Worm (Caenorhabditis elegans): ENCODE results near the gene ZK792.7.

The ZK792.7 gene

DNA sequence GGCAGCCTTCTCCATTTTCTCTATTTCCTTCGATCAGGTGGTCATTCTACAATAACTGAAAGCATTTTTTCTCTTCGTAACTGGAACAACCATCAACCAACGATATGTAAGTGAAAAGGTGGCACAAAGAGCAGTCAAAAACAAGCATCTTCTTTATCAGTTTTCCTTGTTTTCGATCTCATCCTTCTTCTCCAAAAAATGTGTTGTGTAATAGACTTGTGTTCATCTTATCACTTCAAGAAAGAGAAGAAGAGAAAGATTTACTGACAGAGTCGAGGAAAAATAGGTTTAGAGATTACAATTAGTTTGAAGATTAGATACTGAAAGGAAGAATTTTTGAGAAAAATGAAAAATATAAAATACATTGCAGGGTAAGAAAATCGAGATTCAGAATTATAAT is 48.9 kb upstream of the ZK792.7 start (continued):
- TF ChIP-seq madf-9 (GFP tag; conservative IDR thresholded peaks at IDR 0.05), result no peak
- no peak for TF ChIP-seq mes-2 (tag; optimal IDR thresholded peaks at IDR 0.05; ENCODE audit: poor library complexity, severe bottlenecking)
- no peak for TF ChIP-seq R02D3.7 (tag; optimal IDR thresholded peaks at IDR 0.05)
- TF ChIP-seq ztf-11 (tag; optimal IDR thresholded peaks at IDR 0.05), result no peak
- no peak for TF ChIP-seq jun-1 (tag; optimal IDR thresholded peaks at IDR 0.05)
- no peak for TF ChIP-seq zfp-3 (GFP tag; conservative IDR thresholded peaks at IDR 0.05)
- peak in 1 of 2 experiments; percentile 92 for TF ChIP-seq unc-62 (GFP tag; optimal IDR thresholded peaks at IDR 0.05 in 1 of 2)
- no peak for TF ChIP-seq unc-62 (tag; optimal IDR thresholded peaks at IDR 0.05)
- no peak for TF ChIP-seq lin-38 (GFP tag; IDR thresholded peaks at IDR 0.05)
- no peak for TF ChIP-seq mdt-29 (GFP tag; IDR thresholded peaks at IDR 0.05)
- no peak for TF ChIP-seq nhr-6 (tag; optimal IDR thresholded peaks at IDR 0.05)
- TF ChIP-seq nhr-76 (tag; optimal IDR thresholded peaks at IDR 0.05), result no peak
- no peak for TF ChIP-seq mep-1 (tag; optimal IDR thresholded peaks at IDR 0.05)

DNA sequence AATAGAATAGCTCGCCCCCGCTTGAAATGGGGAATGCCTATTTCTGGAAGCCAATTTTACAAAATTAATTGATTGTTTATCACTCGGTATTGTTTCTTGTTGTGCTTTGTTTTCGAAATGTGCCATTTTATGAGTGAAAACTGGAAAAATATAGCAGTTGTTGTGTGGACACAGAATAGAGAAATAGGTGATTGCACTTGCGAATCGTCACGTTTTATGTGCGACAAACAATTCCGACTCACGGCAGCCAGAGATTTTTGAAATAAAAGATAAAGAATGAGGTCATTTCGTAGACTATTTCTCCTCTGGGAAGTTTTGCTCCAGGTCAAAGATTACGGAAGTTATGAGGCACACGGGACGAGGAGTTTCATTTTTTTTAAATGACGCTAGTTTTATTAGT is 47.3 kb upstream of the ZK792.7 start:
- peak in 1 of 2 experiments; percentile 77 for TF ChIP-seq daf-16 (GFP tag; optimal IDR thresholded peaks at IDR 0.05)
- peak; percentile 74 for TF ChIP-seq daf-16 (tag; optimal IDR thresholded peaks at IDR 0.05)
- TF ChIP-seq dve-1 (tag; optimal IDR thresholded peaks at IDR 0.05; ENCODE audit: insufficient read depth), result peak; percentile 48
- TF ChIP-seq hlh-11 (tag; optimal IDR thresholded peaks at IDR 0.05), result peak; percentile 9
- TF ChIP-seq nhr-102 (tag; optimal IDR thresholded peaks at IDR 0.05), result no peak

DNA sequence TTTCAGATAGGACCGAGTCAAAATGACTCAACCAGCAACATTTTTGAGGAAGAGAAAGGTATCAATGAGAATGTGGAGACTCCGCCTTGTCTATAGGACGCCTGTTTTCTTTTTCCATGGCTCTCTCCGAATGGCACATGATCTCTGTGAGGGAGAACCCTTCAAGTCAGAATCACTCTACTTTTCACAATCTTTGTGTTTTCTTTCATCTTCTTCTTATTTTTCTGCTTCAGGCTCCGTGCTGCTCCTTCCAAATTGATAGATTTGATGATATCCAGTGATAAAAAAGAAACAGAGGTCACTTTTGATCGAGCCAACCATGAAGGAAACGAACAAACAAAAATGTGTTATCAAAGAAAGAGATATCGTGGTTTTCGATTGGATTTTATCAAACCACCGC is 45.2 kb upstream of the ZK792.7 start, which contains the start of gene ZK809.8:
Gene ZK809.8, minus strand, starts transcription at position 34 of the 400 bp plus-strand sequence.
- TF ChIP-seq lin-29 (GFP tag; IDR thresholded peaks at IDR 0.05) (no peak), nhr-6 (tag; optimal IDR thresholded peaks at IDR 0.05) (no peak), egl-27 (tag; optimal IDR thresholded peaks at IDR 0.05) (no peak), Y48G9A.11 (GFP tag; IDR thresholded peaks at IDR 0.05) (no peak), lin-13 (GFP tag; optimal IDR thresholded peaks at IDR 0.05) (no peak), hlh-30 (tag; optimal IDR thresholded peaks at IDR 0.05; ENCODE audit: insufficient read depth) (peak; percentile 5), F37D6.2 (tag; optimal IDR thresholded peaks at IDR 0.05) (no peak), hlh-11 (tag; optimal IDR thresholded peaks at IDR 0.05) (peak; percentile 44), Y5F2A.4 (GFP tag; optimal IDR thresholded peaks at IDR 0.05) (no peak), ama-1 (optimal IDR thresholded peaks at IDR 0.05) (no peak), lim-7 (GFP tag; IDR thresholded peaks at IDR 0.05) (no peak), hif-1 (tag; optimal IDR thresholded peaks at IDR 0.05) (no peak), snpc-1.2 (GFP tag; IDR thresholded peaks at IDR 0.05) (no peak), T20F7.1 (GFP tag; optimal IDR thresholded peaks at IDR 0.05) (no peak), unc-62 (GFP tag; optimal IDR thresholded peaks at IDR 0.05 in 1 of 2) (peak in 1 of 2 experiments; percentile 87), unc-62 (tag; optimal IDR thresholded peaks at IDR 0.05) (no peak), ceh-44 (GFP tag; IDR thresholded peaks at IDR 0.05) (no peak), pha-4 (GFP tag; IDR thresholded peaks at IDR 0.05) (no peak), pha-4 (tag; optimal IDR thresholded peaks at IDR 0.05) (no peak), php-3 (GFP tag; IDR thresholded peaks at IDR 0.05) (no peak), daf-16 (GFP tag; optimal IDR thresholded peaks at IDR 0.05) (peak in 1 of 2 experiments; percentile 77), daf-16 (tag; optimal IDR thresholded peaks at IDR 0.05) (no peak), nhr-77 (tag; optimal IDR thresholded peaks at IDR 0.05) (no peak)

DNA sequence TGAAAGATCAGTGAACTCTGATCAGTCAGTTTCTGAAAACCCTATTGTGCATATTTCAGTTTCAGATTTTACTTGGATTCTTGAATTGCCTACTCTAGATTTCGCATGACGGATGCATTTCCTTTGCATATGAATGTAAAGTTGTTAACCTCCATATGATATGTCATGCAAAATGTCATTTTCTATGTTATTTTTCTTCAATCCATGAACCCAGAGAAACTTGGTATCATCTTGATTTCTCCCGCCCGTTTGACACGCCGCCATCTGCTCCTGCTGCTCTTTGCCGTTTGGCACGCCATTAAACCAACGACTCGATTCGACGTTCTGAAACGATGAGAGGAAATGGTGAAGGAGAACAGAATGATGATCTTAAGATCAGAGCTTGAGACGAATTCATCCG is 43.9 kb upstream of the ZK792.7 start:
- TF ChIP-seq unc-62 (GFP tag; optimal IDR thresholded peaks at IDR 0.05 in 1 of 2) (peak in 1 of 2 experiments; percentile 93), unc-62 (tag; optimal IDR thresholded peaks at IDR 0.05) (no peak), hlh-11 (tag; optimal IDR thresholded peaks at IDR 0.05) (no peak)
